Worm (Caenorhabditis elegans): ENCODE measurements around the gene pqn-84.
A peak's percentile ranks its signal among the peaks of the same experiment; 100 is the strongest.

The pqn-84 gene

ce11 chrIII:11659804-11660203, 40.3 kb upstream of the pqn-84 start:
- TF ChIP-seq dox-1 (GFP tag; IDR thresholded peaks at IDR 0.05) (peak; percentile 10; the same call in 1 of the 2 replicates), akir-1 (GFP tag; optimal IDR thresholded peaks at IDR 0.05) (no peak), mcd-1 (GFP tag; IDR thresholded peaks at IDR 0.05) (0 out of 2 replicates have a peak, but pooled peaks have one; percentile 26), cebp-1 (GFP tag; IDR thresholded peaks at IDR 0.05) (no peak), cebp-1 (tag; optimal IDR thresholded peaks at IDR 0.05) (peak; percentile 42), F49E8.2 (tag; optimal IDR thresholded peaks at IDR 0.05; ENCODE audit: insufficient read depth) (no peak), nhr-80 (tag; optimal IDR thresholded peaks at IDR 0.05) (peak; percentile 61), K11D2.4 (GFP tag; IDR thresholded peaks at IDR 0.05) (no peak), zfh-2 (GFP tag; conservative IDR thresholded peaks at IDR 0.05) (peak; percentile 82), attf-5 (GFP tag; optimal IDR thresholded peaks at IDR 0.05) (peak; percentile 22)

DNA sequence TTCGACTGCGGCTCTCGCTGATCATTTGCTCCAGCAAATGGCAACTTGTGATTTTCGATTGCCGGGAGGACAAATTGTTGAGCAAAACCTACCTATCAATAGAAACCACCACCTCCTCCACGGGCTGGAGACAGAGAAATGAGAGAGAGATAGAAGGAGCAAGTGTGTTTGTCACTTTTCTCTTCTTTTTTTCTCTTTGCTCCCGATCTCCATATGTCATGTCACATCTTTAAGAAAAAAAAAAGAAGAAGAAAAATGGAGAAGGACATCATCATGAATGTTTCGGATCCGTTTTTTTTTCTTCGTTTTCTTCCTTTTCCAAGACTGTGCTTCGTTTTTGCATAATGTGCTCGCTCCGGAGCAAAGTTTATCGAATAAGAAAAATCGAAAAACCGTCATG, 39.3 kb upstream of the pqn-84 start:
- TF ChIP-seq lir-1 (GFP tag; conservative IDR thresholded peaks at IDR 0.05) (no peak), sptf-2 (GFP tag; optimal IDR thresholded peaks at IDR 0.05) (no peak), fkh-3 (tag; optimal IDR thresholded peaks at IDR 0.05) (no peak), zfh-2 (GFP tag; conservative IDR thresholded peaks at IDR 0.05) (0 out of 2 replicates have a peak, but pooled peaks have one; percentile 8), nhr-80 (tag; optimal IDR thresholded peaks at IDR 0.05) (peak; percentile 7), sdz-38 (tag; optimal IDR thresholded peaks at IDR 0.05) (no peak)

DNA sequence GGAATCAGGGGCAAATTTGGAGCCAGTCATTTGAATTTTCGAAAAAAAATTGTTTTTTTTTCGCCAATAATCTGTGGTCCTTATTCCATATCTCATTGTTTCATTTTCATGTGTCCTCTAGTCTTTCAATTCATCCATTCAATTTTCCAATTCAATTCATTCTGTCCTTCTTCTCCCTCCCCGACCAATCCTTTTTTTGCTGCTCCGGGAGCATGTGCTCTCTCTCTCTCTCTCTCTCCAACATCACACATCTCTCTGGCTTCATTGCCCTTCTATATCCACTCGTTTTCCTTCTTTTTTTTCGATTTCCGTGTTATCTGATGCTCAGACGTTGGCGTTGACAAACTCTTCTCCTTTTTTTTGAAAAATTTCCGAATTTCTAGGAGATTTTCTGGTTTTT, 36.7 kb upstream of the pqn-84 start:
- no peak for TF ChIP-seq dox-1 (GFP tag; IDR thresholded peaks at IDR 0.05)
- no peak for TF ChIP-seq athp-1 (tag; optimal IDR thresholded peaks at IDR 0.05)
- TF ChIP-seq let-607 (tag; optimal IDR thresholded peaks at IDR 0.05): no peak
- no peak for TF ChIP-seq egl-18 (GFP tag; IDR thresholded peaks at IDR 0.05)
- TF ChIP-seq lin-40 (tag; optimal IDR thresholded peaks at IDR 0.05): no peak

- no peak for TF ChIP-seq die-1 (tag; optimal IDR thresholded peaks at IDR 0.05)
These were observed 33.2 kb upstream of the pqn-84 start for ce11 chrIII:11666819-11667218.

- TF ChIP-seq gei-17 (GFP tag; optimal IDR thresholded peaks at IDR 0.05) (no peak), nhr-179 (tag; optimal IDR thresholded peaks at IDR 0.05) (no peak), B0261.1 (tag; optimal IDR thresholded peaks at IDR 0.05) (no peak), F37B4.10 (GFP tag; IDR thresholded peaks at IDR 0.05) (no peak), xnd-1 (tag; optimal IDR thresholded peaks at IDR 0.05) (no peak), ceh-58 (GFP tag; IDR thresholded peaks at IDR 0.05) (no peak), aptf-3 (GFP tag; IDR thresholded peaks at IDR 0.05) (no peak)
These were observed 31.1 kb upstream of the pqn-84 start for ce11 chrIII:11669008-11669407.

ce11 chrIII:11680514-11680913, 19.5 kb upstream of the pqn-84 start:
- no peak for TF ChIP-seq pha-4 (tag; optimal IDR thresholded peaks at IDR 0.05)
- TF ChIP-seq aptf-3 (GFP tag; IDR thresholded peaks at IDR 0.05): no peak
- no peak for TF ChIP-seq C17E4.6 (GFP tag; IDR thresholded peaks at IDR 0.05)
- no peak for TF ChIP-seq ztf-25 (GFP tag; IDR thresholded peaks at IDR 0.05)
- TF ChIP-seq attf-5 (GFP tag; optimal IDR thresholded peaks at IDR 0.05): no peak
- TF ChIP-seq attf-3 (GFP tag; conservative IDR thresholded peaks at IDR 0.05): no peak
- no peak for TF ChIP-seq sea-2 (GFP tag; IDR thresholded peaks at IDR 0.05)
- TF ChIP-seq B0019.2 (GFP tag; conservative IDR thresholded peaks at IDR 0.05): no peak
- no peak for TF ChIP-seq nhr-90 (tag; optimal IDR thresholded peaks at IDR 0.05)
- TF ChIP-seq B0336.3 (GFP tag; IDR thresholded peaks at IDR 0.05): no peak
- no peak for TF ChIP-seq ceh-58 (GFP tag; IDR thresholded peaks at IDR 0.05)
- no peak for TF ChIP-seq Y53F4B.3 (GFP tag; IDR thresholded peaks at IDR 0.05)
- TF ChIP-seq F52B5.7 (tag; optimal IDR thresholded peaks at IDR 0.05): no peak

All from whole organism, young adult.